Fruit fly (Drosophila melanogaster) whole organism: ENCODE measurements around the gene Spn.

Experiments used
- EcR ChIP-seq, 2 experiments: fragments of >200 bp; optimal IDR thresholded peaks; 2 replicates each; lab custom pipeline; 2017; ENCODE audit warnings: missing biosample characterization in 2 of 2, missing genetic modification characterization in 2 of 2, missing genetic modification reagents in 2 of 2
- psq ChIP-seq: fragments of >200 bp; optimal IDR thresholded peaks from 2 replicates; lab custom pipeline; 2017

DNA sequence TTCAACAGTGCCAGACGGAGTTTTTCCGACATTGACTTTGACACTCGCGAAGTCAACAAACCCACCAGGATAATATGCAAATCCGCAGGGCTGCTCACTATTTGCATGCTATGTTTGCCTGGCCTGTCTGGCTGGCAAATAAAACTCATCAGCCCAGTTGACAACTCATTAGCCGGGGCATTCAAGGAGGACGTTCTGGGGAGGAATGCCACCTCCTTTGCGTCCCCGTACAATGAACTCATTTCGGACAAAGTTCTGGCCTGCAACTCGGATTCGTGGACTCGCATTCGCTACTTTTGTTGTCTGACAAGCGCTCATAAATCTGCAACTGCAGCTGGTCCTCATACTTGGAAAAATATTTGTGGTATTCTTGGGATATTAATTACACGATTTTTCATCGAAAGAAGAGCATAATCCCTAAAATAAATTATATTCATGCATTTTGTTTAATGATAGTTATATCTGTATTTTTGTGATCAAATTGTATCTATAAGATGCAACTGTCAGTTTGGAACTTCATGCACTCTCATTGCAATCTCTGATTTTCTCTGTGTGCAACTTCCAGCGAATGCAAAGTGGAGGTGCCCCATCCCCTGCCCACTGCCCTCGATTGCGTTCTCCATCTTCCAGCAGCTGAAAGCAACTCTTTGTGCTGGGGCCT lies 83.2 kb downstream of the Spn start:
- TF ChIP-seq psq (no peak), EcR (GFP tag; optimal IDR thresholded peaks at IDR 0.05; lab: Kevin White, UChicago) (peak in 1 of 2 experiments; percentile 62)
